Worm (Caenorhabditis elegans): ENCODE measurements around the gene snf-11.
"Not testable (repeated sequence)": the region's sequence is repeated elsewhere in the genome, so short reads cannot be mapped to it uniquely, and the experiment has no call there.

Gene snf-11

DNA sequence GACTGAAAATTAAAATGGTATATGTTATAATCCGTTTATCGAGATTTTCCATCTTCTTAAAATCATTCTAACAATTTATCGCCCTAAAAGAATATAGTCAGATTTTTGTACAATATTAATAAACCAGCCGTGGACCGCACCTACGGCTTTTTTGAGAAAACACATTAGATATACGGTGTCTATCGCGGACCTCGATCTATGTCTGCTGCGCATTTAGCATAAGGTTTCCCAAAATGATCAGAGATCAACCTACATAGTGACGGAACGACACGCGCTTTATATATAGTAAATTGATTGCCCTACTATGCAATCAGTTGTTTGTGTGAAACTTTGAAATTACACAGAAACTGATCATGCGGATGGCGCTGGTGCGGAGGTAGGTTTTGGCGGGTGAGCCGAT is 15.6 kb downstream of the snf-11 start:
- TF ChIP-seq zim-3 (tag; optimal IDR thresholded peaks at IDR 0.05) (no peak), snpc-1.1 (tag; optimal IDR thresholded peaks at IDR 0.05; ENCODE audit: insufficient read depth) (peak; percentile 24), snpc-4 (GFP tag; optimal IDR thresholded peaks at IDR 0.05) (peak; percentile 3), snpc-4 (tag; optimal IDR thresholded peaks at IDR 0.05) (peak in 2 of 4 experiments; percentile 68 to 86)

DNA sequence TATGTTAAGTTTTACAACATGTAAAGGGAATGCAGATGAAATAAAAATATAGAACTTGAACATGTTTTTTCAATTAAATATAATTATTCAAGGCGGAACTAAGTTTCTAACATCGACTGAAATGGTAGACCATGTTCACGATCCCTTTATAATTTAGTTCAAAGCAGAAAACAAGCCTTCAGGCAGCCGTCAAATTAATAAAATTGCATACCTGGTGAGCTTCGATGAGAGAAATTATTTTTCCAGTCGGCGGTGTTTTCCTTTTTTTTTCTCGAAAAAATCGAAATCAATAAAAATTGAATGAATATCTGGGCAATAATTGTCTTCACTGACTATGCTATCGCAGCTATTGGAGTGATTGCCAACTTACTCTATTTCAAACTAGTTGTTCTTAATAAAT is 17.4 kb downstream of the snf-11 start, which contains the start of gene C03E10.1:
Gene C03E10.1 (plus strand): TSS at position 301 of the 400 bp plus-strand sequence.
- TF ChIP-seq snpc-1.3 (tag; optimal IDR thresholded peaks at IDR 0.05; ENCODE audit: insufficient read depth) (no peak), pbrm-1 (GFP tag; IDR thresholded peaks at IDR 0.05) (no peak), nfya-2 (GFP tag; IDR thresholded peaks at IDR 0.05) (no peak), hsf-1 (GFP tag; IDR thresholded peaks at IDR 0.05) (no peak), cebp-1 (GFP tag; IDR thresholded peaks at IDR 0.05) (no peak), cebp-1 (tag; optimal IDR thresholded peaks at IDR 0.05) (no peak), attf-5 (GFP tag; optimal IDR thresholded peaks at IDR 0.05) (no peak), tlf-1 (GFP tag; optimal IDR thresholded peaks at IDR 0.05) (no peak), C17E4.6 (GFP tag; IDR thresholded peaks at IDR 0.05) (no peak), ztf-6 (GFP tag; IDR thresholded peaks at IDR 0.05) (no peak), dpl-1 (GFP tag; optimal IDR thresholded peaks at IDR 0.05) (no peak), F57A8.1 (GFP tag; optimal IDR thresholded peaks at IDR 0.05) (no peak)

DNA sequence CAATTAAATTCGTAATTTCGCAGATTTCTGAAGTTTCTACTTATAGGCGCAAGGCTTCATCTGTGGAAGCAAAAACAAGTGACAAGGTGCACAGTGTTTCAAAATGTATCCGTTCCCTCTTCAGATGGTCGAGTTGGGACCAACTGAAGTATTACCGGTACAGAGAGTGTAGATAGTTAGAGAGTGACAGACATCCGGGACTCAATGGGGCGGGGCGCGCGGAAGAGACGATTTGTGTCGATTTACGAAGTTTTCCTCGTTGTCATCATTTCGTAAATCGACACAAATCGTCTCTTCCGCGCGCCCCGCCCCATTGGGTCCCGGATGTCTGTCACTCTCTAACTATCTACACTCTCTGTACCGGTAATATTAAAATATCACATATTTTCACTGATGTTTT is 22.1 kb downstream of the snf-11 start, which contains the start of gene C03E10.3:
Gene C03E10.3 (plus strand): TSS at position 301 of the 400 bp plus-strand sequence.
- TF ChIP-seq nhr-120 (GFP tag; IDR thresholded peaks at IDR 0.05); B0261.1 (tag; optimal IDR thresholded peaks at IDR 0.05); snpc-1.1 (tag; optimal IDR thresholded peaks at IDR 0.05; ENCODE audit: insufficient read depth): not testable (repeated sequence)

DNA sequence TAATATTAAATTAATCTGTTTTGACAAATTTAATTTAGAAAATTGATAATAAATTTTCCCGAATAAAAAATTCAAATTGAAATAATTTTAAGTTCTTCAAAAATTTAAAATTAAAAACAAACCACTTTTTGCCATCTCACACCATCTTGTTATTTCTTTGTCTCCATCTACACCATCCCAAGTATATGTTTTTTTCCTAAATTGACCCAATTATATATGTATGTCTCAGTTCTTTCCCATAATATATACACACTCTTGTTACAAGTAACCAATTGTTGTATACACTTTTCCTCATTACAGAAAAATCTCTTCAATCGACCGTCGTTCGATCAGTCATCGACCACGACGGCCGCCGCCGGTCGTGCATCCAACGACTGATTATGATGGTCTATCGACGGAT is 26.0 kb downstream of the snf-11 start, which contains the start of gene gly-20:
Gene gly-20 (plus strand): TSS at position 301 of the 400 bp plus-strand sequence.
- no peak for TF ChIP-seq sptf-2 (GFP tag; optimal IDR thresholded peaks at IDR 0.05)
- TF ChIP-seq D2030.7 (GFP tag; IDR thresholded peaks at IDR 0.05), result no peak
- TF ChIP-seq somi-1 (GFP tag; optimal IDR thresholded peaks at IDR 0.05), result no peak
- TF ChIP-seq Y67H2A.10 (GFP tag; conservative IDR thresholded peaks at IDR 0.05), result no peak
- no peak for TF ChIP-seq xnd-1 (tag; optimal IDR thresholded peaks at IDR 0.05)
- no peak for TF ChIP-seq hlh-12 (tag; optimal IDR thresholded peaks at IDR 0.05)
- no peak for TF ChIP-seq K11D2.4 (GFP tag; IDR thresholded peaks at IDR 0.05)
- no peak for TF ChIP-seq ekl-4 (GFP tag; IDR thresholded peaks at IDR 0.05)
- no peak for TF ChIP-seq ztf-25 (GFP tag; IDR thresholded peaks at IDR 0.05)
- no peak for TF ChIP-seq ztf-26 (tag; optimal IDR thresholded peaks at IDR 0.05)

DNA sequence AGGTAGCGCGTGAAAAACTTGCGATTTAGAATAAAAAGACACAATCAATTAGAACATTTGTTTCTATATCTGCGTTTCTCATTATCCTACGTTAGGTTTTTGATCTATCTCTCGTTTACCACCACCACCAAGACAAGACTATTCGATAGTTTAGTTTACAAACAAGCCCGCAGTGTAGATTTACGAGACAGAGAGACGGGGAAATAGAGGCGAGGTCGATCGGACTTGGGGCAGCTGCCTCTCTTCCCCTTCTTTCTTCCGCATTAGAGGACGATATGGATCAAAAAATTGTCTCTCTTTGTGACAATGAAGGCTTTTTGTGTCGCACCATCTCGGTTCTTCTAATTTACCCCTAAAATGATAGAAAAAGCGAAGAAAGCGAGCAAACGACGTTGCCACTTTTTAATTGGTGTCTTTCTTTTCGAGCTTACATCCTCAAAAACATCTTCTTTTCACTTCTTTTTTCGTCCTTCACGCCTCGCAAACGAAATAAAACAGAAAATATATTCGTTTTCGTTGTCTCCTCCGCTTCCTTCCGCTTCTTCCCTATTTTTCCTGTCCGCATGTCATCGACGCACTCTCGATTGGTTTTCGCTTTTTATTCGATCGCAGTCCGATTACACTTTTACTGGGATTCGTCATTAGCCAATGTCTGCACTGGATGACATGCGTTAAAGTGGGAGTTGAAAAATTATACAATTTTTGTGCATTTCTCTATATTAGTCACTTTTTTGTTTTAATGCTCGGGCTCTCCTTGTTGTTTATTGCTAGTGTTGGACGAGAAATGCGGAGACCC is 26.6 kb downstream of the snf-11 start:
- no peak for TF ChIP-seq lag-1 (GFP tag; IDR thresholded peaks at IDR 0.05)

DNA sequence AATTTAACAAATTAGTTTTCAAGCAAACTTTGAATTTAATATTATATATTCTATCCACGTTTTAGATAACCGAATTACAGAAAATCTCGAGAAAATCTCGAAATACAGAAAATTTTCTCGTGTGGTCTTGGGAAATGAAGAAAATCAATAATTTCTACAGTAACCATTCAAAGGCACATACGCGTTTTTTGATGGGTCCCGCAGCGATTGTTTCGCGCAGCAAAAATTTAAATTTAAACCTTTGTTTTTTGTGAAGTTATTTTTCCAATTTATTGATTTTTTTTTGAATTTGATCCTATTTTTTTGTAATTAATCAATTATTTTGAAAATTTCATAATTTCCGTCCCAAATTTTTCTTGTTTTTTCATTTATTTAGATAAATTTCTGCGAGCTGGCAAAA is 28.7 kb downstream of the snf-11 start:
- TF ChIP-seq snpc-3.4 (tag; optimal IDR thresholded peaks at IDR 0.05) (peak; percentile 72), mcd-1 (GFP tag; IDR thresholded peaks at IDR 0.05) (peak; percentile 37; the same call in 1 of the 2 replicates), xnd-1 (tag; optimal IDR thresholded peaks at IDR 0.05) (peak; percentile 96), hmg-20 (GFP tag; IDR thresholded peaks at IDR 0.05) (no peak), him-1 (tag; optimal IDR thresholded peaks at IDR 0.05) (peak; percentile 5), lin-54 (GFP tag; optimal IDR thresholded peaks at IDR 0.05) (peak; percentile 78), snpc-1.3 (tag; optimal IDR thresholded peaks at IDR 0.05; ENCODE audit: insufficient read depth) (peak; percentile 40), mes-4 (tag; optimal IDR thresholded peaks at IDR 0.05) (no peak), athp-1 (tag; optimal IDR thresholded peaks at IDR 0.05) (peak; percentile 6), snpc-4 (GFP tag; optimal IDR thresholded peaks at IDR 0.05) (no peak), snpc-4 (tag; optimal IDR thresholded peaks at IDR 0.05) (peak in 1 of 4 experiments; percentile 47), attf-6 (GFP tag; IDR thresholded peaks at IDR 0.05) (no peak), rec-8 (tag; optimal IDR thresholded peaks at IDR 0.05) (no peak), madf-6 (GFP tag; IDR thresholded peaks at IDR 0.05) (peak; percentile 95)
